Fruit fly (Drosophila melanogaster): ENCODE measurements around the gene CG44174.

- TF ChIP-seq psq (optimal IDR thresholded peaks at IDR 0.05) (no peak), insv (optimal IDR thresholded peaks at IDR 0.05) (no peak), h (optimal IDR thresholded peaks at IDR 0.05) (no peak), Sin3A (optimal IDR thresholded peaks at IDR 0.05) (no peak), ttk (optimal IDR thresholded peaks at IDR 0.05) (no peak)
Measured at dm6 chr3R:19335482-19335881, 38.0 kb upstream of the CG44174 start.

Data from Kc167 (cell line).